Worm (Caenorhabditis elegans): ENCODE measurements around the gene pudl-2.

The pudl-2 gene

DNA sequence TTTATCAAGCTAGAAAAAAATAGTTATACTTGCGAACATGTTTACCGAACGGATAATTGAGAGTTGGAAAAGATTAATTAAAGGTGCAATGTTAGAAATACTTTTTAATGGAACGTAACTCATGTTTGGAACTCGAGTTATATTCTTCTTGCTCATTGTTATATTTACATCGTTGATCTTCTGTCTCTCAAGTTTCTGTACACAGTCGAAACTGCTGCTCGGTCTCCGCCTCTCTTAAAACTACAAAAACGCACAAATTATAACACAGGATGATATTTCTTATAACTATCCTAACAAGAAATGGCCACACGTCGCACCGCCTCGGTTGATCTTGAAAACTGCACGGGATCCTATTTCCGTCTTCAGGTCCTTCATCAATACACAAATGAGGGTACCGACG lies at the start of gene pudl-2:
TSS of gene pudl-2 (plus strand) at position 301 of the 400 bp plus-strand sequence.
- TF ChIP-seq ama-1 (optimal IDR thresholded peaks at IDR 0.05) (no peak), zag-1 (tag; optimal IDR thresholded peaks at IDR 0.05) (no peak), dsc-1 (tag; optimal IDR thresholded peaks at IDR 0.05) (no peak), C16A3.4 (tag; optimal IDR thresholded peaks at IDR 0.05) (no peak), unc-86 (tag; optimal IDR thresholded peaks at IDR 0.05) (no peak), skn-1 (tag; optimal IDR thresholded peaks at IDR 0.05) (no peak), rnt-1 (tag; optimal IDR thresholded peaks at IDR 0.05) (no peak), sox-4 (tag; optimal IDR thresholded peaks at IDR 0.05) (no peak), F16B12.6 (tag; optimal IDR thresholded peaks at IDR 0.05) (no peak), tbx-2 (tag; optimal IDR thresholded peaks at IDR 0.05) (no peak), isw-1 (GFP tag; IDR thresholded peaks at IDR 0.05) (no peak), swsn-7 (tag; optimal IDR thresholded peaks at IDR 0.05) (no peak), nhr-28 (tag; optimal IDR thresholded peaks at IDR 0.05) (no peak)

DNA sequence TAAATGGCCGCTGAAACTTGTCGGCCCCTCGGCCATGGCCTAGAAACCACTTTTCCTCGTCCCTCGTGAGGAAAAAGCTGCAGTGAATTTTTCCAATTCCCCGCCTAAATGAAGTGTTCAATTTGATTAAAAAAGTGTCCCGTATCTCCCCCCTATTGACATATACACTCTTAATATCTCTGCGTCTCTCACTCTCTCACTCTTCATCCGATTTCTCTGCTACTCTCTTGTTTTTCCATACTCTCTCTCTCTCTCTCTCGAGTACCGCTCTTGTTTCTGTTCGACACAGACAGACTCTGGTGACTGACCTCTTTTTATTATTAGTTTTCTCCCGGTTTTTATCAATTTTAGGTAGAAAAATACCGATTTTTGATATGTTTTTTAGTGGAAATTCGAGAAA lies 49.6 kb upstream of the pudl-2 start:
- peak; percentile 27 for TF ChIP-seq isw-1 (GFP tag; IDR thresholded peaks at IDR 0.05)
- no peak for TF ChIP-seq ceh-8 (GFP tag; optimal IDR thresholded peaks at IDR 0.05)
- TF ChIP-seq egl-13 (tag; optimal IDR thresholded peaks at IDR 0.05): no peak
- TF ChIP-seq grh-1 (GFP tag; IDR thresholded peaks at IDR 0.05): 0 out of 2 replicates have a peak, but pooled peaks have one; percentile 13
- no peak for TF ChIP-seq vab-15 (tag; optimal IDR thresholded peaks at IDR 0.05)
- TF ChIP-seq ceh-82 (tag; optimal IDR thresholded peaks at IDR 0.05): peak; percentile 3 to 46 (median 40)
- TF ChIP-seq pqm-1 (tag; optimal IDR thresholded peaks at IDR 0.05): no peak
- no peak for TF ChIP-seq C34B4.2 (tag; optimal IDR thresholded peaks at IDR 0.05)
- no peak for TF ChIP-seq lin-15B (tag; optimal IDR thresholded peaks at IDR 0.05)
- TF ChIP-seq mep-1 (tag; optimal IDR thresholded peaks at IDR 0.05): peak; percentile 64
- no peak for TF ChIP-seq snpc-4 (tag; optimal IDR thresholded peaks at IDR 0.05)
- peak; percentile 69 to 72 for TF ChIP-seq efl-1 (optimal IDR thresholded peaks at IDR 0.05)
- peak; percentile 47 to 87 for TF ChIP-seq efl-1 (GFP tag; optimal IDR thresholded peaks at IDR 0.05 in 1 of 2)
- TF ChIP-seq elt-3 (tag; optimal IDR thresholded peaks at IDR 0.05): peak in 1 of 6 experiments; percentile 26
- no peak for TF ChIP-seq lin-39 (tag; optimal IDR thresholded peaks at IDR 0.05)
- TF ChIP-seq lsy-2 (tag; optimal IDR thresholded peaks at IDR 0.05): peak; percentile 46 to 57
- peak; percentile 46 for TF ChIP-seq nhr-20 (tag; optimal IDR thresholded peaks at IDR 0.05)
- TF ChIP-seq skn-1 (tag; optimal IDR thresholded peaks at IDR 0.05): no peak
- TF ChIP-seq swsn-7 (tag; optimal IDR thresholded peaks at IDR 0.05): peak; percentile 36
- TF ChIP-seq fkh-10 (GFP tag; optimal IDR thresholded peaks at IDR 0.05): no peak
- TF ChIP-seq F16B12.6 (tag; optimal IDR thresholded peaks at IDR 0.05): no peak
- no peak for TF ChIP-seq ceh-88 (GFP tag; IDR thresholded peaks at IDR 0.05)
- peak; percentile 37 to 45 (median 43) for TF ChIP-seq dpl-1 (GFP tag; optimal IDR thresholded peaks at IDR 0.05)
- TF ChIP-seq snu-23 (GFP tag; optimal IDR thresholded peaks at IDR 0.05): peak; percentile 68
- TF ChIP-seq Y116A8C.19 (tag; optimal IDR thresholded peaks at IDR 0.05; ENCODE audit: borderline replicate concordance): no peak
- peak; percentile 45 to 55 for TF ChIP-seq lin-35 (GFP tag; optimal IDR thresholded peaks at IDR 0.05)
- peak; percentile 48 for TF ChIP-seq nhr-90 (tag; optimal IDR thresholded peaks at IDR 0.05; ENCODE audit: poor library complexity)
- TF ChIP-seq aly-2 (tag; optimal IDR thresholded peaks at IDR 0.05): no peak
- TF ChIP-seq nhr-85 (tag): peak; percentile 71
- TF ChIP-seq nhr-237 (tag; optimal IDR thresholded peaks at IDR 0.05): no peak
- peak; percentile 54 for TF ChIP-seq nhr-47 (tag; optimal IDR thresholded peaks at IDR 0.05)
- TF ChIP-seq dsc-1 (tag; optimal IDR thresholded peaks at IDR 0.05): peak; percentile 15
- TF ChIP-seq elt-2 (tag; optimal IDR thresholded peaks at IDR 0.05): no peak
- no peak for TF ChIP-seq ama-1 (optimal IDR thresholded peaks at IDR 0.05)
- peak; percentile 29 for TF ChIP-seq xbp-1 (tag; optimal IDR thresholded peaks at IDR 0.05)
- TF ChIP-seq tbx-2 (tag; optimal IDR thresholded peaks at IDR 0.05): peak; percentile 46
- TF ChIP-seq nhr-71 (tag; optimal IDR thresholded peaks at IDR 0.05): peak; percentile 68
- peak; percentile 38 for TF ChIP-seq blmp-1 (tag; optimal IDR thresholded peaks at IDR 0.05)
